Worm (Caenorhabditis elegans) whole organism, L4 larva: Measurements from ENCODE around the gene ccdc-47.

Experiments used
- F10B5.3 ChIP-seq: sonication (generic microtip); optimal IDR thresholded peaks from 2 replicates; lab custom pipeline; 2016; ENCODE audit warnings: mild to moderate bottlenecking, missing genetic modification characterization, missing compliant biosample characterization
- F37D6.2 ChIP-seq: sonication (generic microtip); optimal IDR thresholded peaks from 2 replicates; lab custom pipeline; 2016; ENCODE audit warnings: mild to moderate bottlenecking, missing genetic modification characterization, missing compliant biosample characterization
- R02D3.7 ChIP-seq: fragments of 150-350 bp; sonication (generic microtip); optimal IDR thresholded peaks from 3 replicates; lab custom pipeline; 2014; ENCODE audit warnings: missing biosample characterization, missing genetic modification characterization
- T20F7.1 ChIP-seq: fragments of 200-800 bp; sonication (Bioruptor generic); optimal IDR thresholded peaks from 2 replicates; lab custom pipeline; 2018; ENCODE audit warnings: mild to moderate bottlenecking, missing genetic modification characterization, missing compliant biosample characterization
- Y105C5A.15 ChIP-seq: fragments of 200-800 bp; sonication (Bioruptor generic); IDR thresholded peaks from 2 replicates; pipeline ENCODE4 v1.3.6; 2022; ENCODE audit warnings: missing genetic modification characterization, missing compliant biosample characterization
- Y48G9A.11 ChIP-seq: fragments of 200-800 bp; sonication (Bioruptor generic); IDR thresholded peaks from 2 replicates; pipeline ENCODE4 v1.3.6; 2022; ENCODE audit warnings: missing genetic modification reagents, missing genetic modification characterization, missing compliant biosample characterization
- Y5F2A.4 ChIP-seq: fragments of 200-800 bp; sonication (Bioruptor generic); optimal IDR thresholded peaks from 2 replicates; lab custom pipeline; 2018; ENCODE audit warnings: mild to moderate bottlenecking, missing genetic modification characterization, missing compliant biosample characterization
- Y75B8A.6 ChIP-seq: fragments of 200-800 bp; sonication (Bioruptor generic); IDR thresholded peaks from 2 replicates; pipeline ENCODE4 v1.3.6; 2022; ENCODE audit warnings: missing genetic modification reagents, missing genetic modification characterization, missing compliant biosample characterization
- ZK337.2 ChIP-seq: fragments of 200-800 bp; sonication (Bioruptor generic); IDR thresholded peaks from 2 replicates; pipeline ENCODE4 v1.3.6; 2022; ENCODE audit warnings: missing genetic modification reagents, missing genetic modification characterization, missing compliant biosample characterization
- aha-1 ChIP-seq: fragments of 150-350 bp; peaks from one replicate; lab custom pipeline; 2014; ENCODE audit warnings: missing biosample characterization, missing genetic modification characterization
- ama-1 ChIP-seq: fragments of 150-350 bp; optimal IDR thresholded peaks from 2 replicates; lab custom pipeline; 2014; ENCODE audit warnings: inconsistent platforms, mixed read lengths
- arid-1 ChIP-seq: fragments of 200-800 bp; sonication (Bioruptor generic); conservative IDR thresholded peaks from 2 replicates; pipeline ENCODE4 v1.3.6; 2022; ENCODE audit warnings: missing genetic modification reagents, missing genetic modification characterization, missing compliant biosample characterization
- ceh-62 ChIP-seq: sonication (generic microtip); optimal IDR thresholded peaks from 2 replicates; lab custom pipeline; 2017; ENCODE audit warnings: missing biosample characterization, missing genetic modification characterization
- ces-1 ChIP-seq: fragments of 150-350 bp; sonication (generic microtip); optimal IDR thresholded peaks from 4 replicates; lab custom pipeline; 2014; ENCODE audit warnings: missing biosample characterization, missing genetic modification reagents, missing genetic modification characterization
- cey-2 ChIP-seq: sonication (generic microtip); optimal IDR thresholded peaks from 3 replicates; lab custom pipeline; 2017; ENCODE audit warnings: missing genetic modification characterization, mild to moderate bottlenecking, missing compliant biosample characterization, antibody characterized with exemption, borderline replicate concordance; ENCODE audit not compliant: insufficient read depth
- daf-16 ChIP-seq, 3 experiments: sonication (generic microtip); optimal IDR thresholded peaks; 2 replicates each; lab custom pipeline; 2016 to 2017; ENCODE audit warnings: missing genetic modification characterization in 3 of 3, missing genetic modification reagents in 3 of 3, mild to moderate bottlenecking in 2 of 3, missing compliant biosample characterization in 2 of 3, missing biosample characterization in 1 of 3, moderate library complexity in 1 of 3
- dmd-6 ChIP-seq: fragments of 200-800 bp; sonication (Bioruptor generic); IDR thresholded peaks from 2 replicates; pipeline ENCODE4 v1.3.6; 2022; ENCODE audit warnings: missing genetic modification reagents, missing genetic modification characterization, missing compliant biosample characterization
- dmd-9 ChIP-seq: fragments of 200-800 bp; sonication (Bioruptor generic); IDR thresholded peaks from 2 replicates; pipeline ENCODE4 v1.3.6; 2022; ENCODE audit warnings: missing genetic modification reagents, missing genetic modification characterization, missing compliant biosample characterization
- dpl-1 ChIP-seq: fragments of 150-350 bp; optimal IDR thresholded peaks from 2 replicates; lab custom pipeline; 2014; ENCODE audit warnings: missing biosample characterization, missing genetic modification reagents, missing genetic modification characterization
- dve-1 ChIP-seq: sonication (generic microtip); optimal IDR thresholded peaks from 2 replicates; lab custom pipeline; 2017; ENCODE audit warnings: antibody characterized with exemption, mild to moderate bottlenecking, missing genetic modification characterization, missing compliant biosample characterization; ENCODE audit not compliant: insufficient read depth
- egl-27 ChIP-seq: sonication (generic microtip); optimal IDR thresholded peaks from 3 replicates; lab custom pipeline; 2017; ENCODE audit warnings: missing biosample characterization, missing genetic modification reagents, missing genetic modification characterization
- hif-1 ChIP-seq, 2 experiments: sonication (generic microtip); optimal IDR thresholded peaks; 2 replicates each; lab custom pipeline; 2016 to 2017; ENCODE audit warnings: missing compliant biosample characterization in 2 of 2, missing genetic modification characterization in 2 of 2, missing genetic modification reagents in 2 of 2, missing genotype in 2 of 2, mild to moderate bottlenecking in 1 of 2
- lim-7 ChIP-seq: fragments of 200-800 bp; sonication (Bioruptor generic); IDR thresholded peaks from 2 replicates; pipeline ENCODE4 v1.3.6; 2022; ENCODE audit warnings: missing genetic modification characterization, missing compliant biosample characterization
- lsy-2 ChIP-seq, 2 experiments: fragments of 150-350 bp in 1 of 2; sonication (generic microtip) in 1 of 2; optimal IDR thresholded peaks; 2 replicates each; lab custom pipeline; 2014 to 2017; ENCODE audit warnings: missing biosample characterization in 2 of 2, missing genetic modification characterization in 2 of 2
- mxl-2 ChIP-seq: fragments of 200-800 bp; sonication (Bioruptor generic); conservative IDR thresholded peaks from 2 replicates; pipeline ENCODE4 v1.3.6; 2022; ENCODE audit warnings: missing genetic modification reagents, missing genetic modification characterization, missing compliant biosample characterization
- mxl-3 ChIP-seq: fragments of 200-800 bp; sonication (Bioruptor generic); optimal IDR thresholded peaks from 2 replicates; lab custom pipeline; 2018; ENCODE audit warnings: mild to moderate bottlenecking, missing genetic modification characterization, missing compliant biosample characterization
- nhr-11 ChIP-seq: fragments of 150-350 bp; optimal IDR thresholded peaks from 2 replicates; lab custom pipeline; 2014; ENCODE audit warnings: missing biosample characterization, missing genetic modification characterization
- nhr-237 ChIP-seq: sonication (generic microtip); optimal IDR thresholded peaks from 2 replicates; lab custom pipeline; 2017; ENCODE audit warnings: missing biosample characterization, missing genetic modification characterization
- nhr-25 ChIP-seq: sonication (generic microtip); optimal IDR thresholded peaks from 2 replicates; lab custom pipeline; 2017; ENCODE audit warnings: missing genetic modification characterization, mild to moderate bottlenecking, missing compliant biosample characterization, antibody characterized with exemption, moderate library complexity, borderline replicate concordance; ENCODE audit not compliant: insufficient read depth
- nhr-28 ChIP-seq: fragments of 150-350 bp; optimal IDR thresholded peaks from 2 replicates; lab custom pipeline; 2014; ENCODE audit warnings: missing biosample characterization, missing genetic modification characterization
- nhr-48 ChIP-seq: sonication (generic microtip); optimal IDR thresholded peaks from 2 replicates; lab custom pipeline; 2016; ENCODE audit warnings: mild to moderate bottlenecking, missing genetic modification characterization, missing compliant biosample characterization
- saeg-2 ChIP-seq: fragments of 200-800 bp; sonication (Bioruptor generic); IDR thresholded peaks from 2 replicates; pipeline ENCODE4 v1.3.6; 2022; ENCODE audit warnings: missing genetic modification reagents, missing genetic modification characterization, missing compliant biosample characterization
- set-16 ChIP-seq: fragments of 200-800 bp; sonication (Bioruptor generic); IDR thresholded peaks from 2 replicates; pipeline ENCODE4 v1.3.6; 2022; ENCODE audit warnings: missing genetic modification reagents, missing genetic modification characterization, missing compliant biosample characterization
- spr-3 ChIP-seq: fragments of 200-800 bp; sonication (Bioruptor generic); optimal IDR thresholded peaks from 2 replicates; lab custom pipeline; 2018; ENCODE audit warnings: mild to moderate bottlenecking, missing genetic modification characterization, missing compliant biosample characterization
- unc-62 ChIP-seq, 3 experiments: fragments of 150-350 bp in 1 of 3; sonication (generic microtip); optimal IDR thresholded peaks in 2 of 3; peaks in 1 of 3; 1 replicate in 1 of 3; 2 replicates in 2 of 3; lab custom pipeline; 2014 to 2017; ENCODE audit warnings: missing biosample characterization in 3 of 3, missing genetic modification characterization in 3 of 3, missing genetic modification reagents in 3 of 3, missing genotype in 1 of 3
- zag-1 ChIP-seq: fragments of 150-350 bp; optimal IDR thresholded peaks from 2 replicates; lab custom pipeline; 2014; ENCODE audit warnings: missing biosample characterization, missing genetic modification characterization
- zfp-3 ChIP-seq: fragments of 200-800 bp; sonication (Bioruptor generic); conservative IDR thresholded peaks from 2 replicates; pipeline ENCODE4 v1.3.6; 2022; ENCODE audit warnings: missing genetic modification reagents, missing genetic modification characterization, missing compliant biosample characterization

Gene ccdc-47

ce11 chrIII:3915705-3916104 lies 1.1 kb upstream of the ccdc-47 start (continued):
- TF ChIP-seq mxl-2 (GFP tag; lab: Robert Waterston, UW) (no peak), daf-16 (GFP tag; optimal IDR thresholded peaks at IDR 0.05; lab: Kevin White, UChicago) (no peak), daf-16 (tag; optimal IDR thresholded peaks at IDR 0.05; lab: Kevin White, UChicago) (no peak), hif-1 (tag; optimal IDR thresholded peaks at IDR 0.05; lab: Kevin White, UChicago) (no peak), zag-1 (tag; lab: Kevin White, UChicago) (no peak), lim-7 (GFP tag; lab: Robert Waterston, UW) (no peak), nhr-48 (tag; lab: Kevin White, UChicago) (no peak)

DNA sequence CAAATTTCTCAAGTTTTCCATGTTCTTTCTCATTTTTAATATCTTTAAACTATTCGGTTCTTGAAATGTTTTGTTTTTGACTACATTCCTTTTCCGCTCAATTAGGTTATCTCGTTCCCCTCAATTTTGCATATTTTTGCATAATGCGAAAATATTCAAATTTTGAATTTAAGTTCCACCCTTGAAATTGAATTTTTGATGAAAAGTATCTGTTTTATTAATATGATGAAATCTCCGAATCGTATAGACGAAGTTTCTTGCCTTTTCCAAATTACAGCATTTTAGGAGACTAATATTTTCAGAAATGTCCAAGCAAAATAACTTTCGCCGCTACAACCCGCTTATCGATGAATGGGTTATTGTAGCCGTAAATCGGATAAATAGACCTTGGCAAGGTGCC lies 1.8 kb downstream of the ccdc-47 start, which contains the start of gene ZK1058.3:
Gene ZK1058.3, plus strand, starts transcription at position 301 of the 400 bp plus-strand sequence.
- TF ChIP-seq F10B5.3 (tag; lab: Kevin White, UChicago) (no peak), ceh-62 (tag; lab: Kevin White, UChicago) (no peak), unc-62 (GFP tag; optimal IDR thresholded peaks at IDR 0.05 in 1 of 2; lab: Kevin White, UChicago) (peak in 1 of 2 experiments; percentile 77), unc-62 (tag; optimal IDR thresholded peaks at IDR 0.05; lab: Kevin White, UChicago) (no peak), zfp-3 (GFP tag; lab: Robert Waterston, UW) (0 out of 2 replicates have a peak, but pooled peaks have one; percentile 37), R02D3.7 (no peak), ZK337.2 (GFP tag; lab: Robert Waterston, UW) (no peak), ama-1 (lab: Kevin White, UChicago) (no peak), arid-1 (GFP tag; lab: Robert Waterston, UW) (no peak), set-16 (GFP tag; lab: Robert Waterston, UW) (no peak), Y75B8A.6 (no peak), mxl-3 (GFP tag; lab: Kevin White, UChicago) (no peak), nhr-11 (no peak)
- TF ChIP-seq, all 104 proteins: peak for 2

ce11 chrIII:3921646-3922328 lies 5.0 kb downstream of the ccdc-47 start, which contains the start of the genes metl-6 and nit-1:
TSS of gene metl-6 (minus strand) at chrIII:3921711.
TSS of gene nit-1 (plus strand) at chrIII:3922207.
- no peak for TF ChIP-seq zfp-3 (GFP tag; lab: Robert Waterston, UW)
- TF ChIP-seq nhr-25 (tag; lab: Kevin White, UChicago) = no peak
- peak; percentile 82 for TF ChIP-seq T20F7.1 (GFP tag; lab: Kevin White, UChicago)
- TF ChIP-seq daf-16 (GFP tag; optimal IDR thresholded peaks at IDR 0.05; lab: Kevin White, UChicago) = no peak
- TF ChIP-seq daf-16 (tag; optimal IDR thresholded peaks at IDR 0.05; lab: Kevin White, UChicago) = peak; percentile 39
- no peak for TF ChIP-seq nhr-237
- TF ChIP-seq aha-1 (tag; lab: Kevin White, UChicago) = peak; percentile 97
- no peak for TF ChIP-seq nhr-48 (tag; lab: Kevin White, UChicago)
- peak; percentile 74 for TF ChIP-seq dpl-1 (GFP tag; lab: Kevin White, UChicago)
- TF ChIP-seq Y48G9A.11 = 0 out of 2 replicates have a peak, but pooled peaks have one; percentile 22
- no peak for TF ChIP-seq unc-62 (GFP tag; optimal IDR thresholded peaks at IDR 0.05 in 1 of 2; lab: Kevin White, UChicago)
- no peak for TF ChIP-seq unc-62 (tag; optimal IDR thresholded peaks at IDR 0.05; lab: Kevin White, UChicago)
- TF ChIP-seq Y105C5A.15 = no peak
- TF ChIP-seq F10B5.3 (tag; lab: Kevin White, UChicago) = no peak
- peak; percentile 13 for TF ChIP-seq dve-1 (tag; lab: Kevin White, UChicago)
- no peak for TF ChIP-seq spr-3 (GFP tag; lab: Kevin White, UChicago)
- TF ChIP-seq nhr-28 = peak; percentile 84
- TF ChIP-seq lsy-2 (tag; optimal IDR thresholded peaks at IDR 0.05; lab: Kevin White, UChicago) = no peak
- TF ChIP-seq saeg-2 (GFP tag; lab: Robert Waterston, UW) = no peak
- no peak for TF ChIP-seq egl-27 (tag; lab: Kevin White, UChicago)
- no peak for TF ChIP-seq dmd-9
- peak; percentile 68 to 95 for TF ChIP-seq hif-1 (tag; optimal IDR thresholded peaks at IDR 0.05; lab: Kevin White, UChicago)
- no peak for TF ChIP-seq ces-1 (GFP tag; lab: Kevin White, UChicago)
- TF ChIP-seq Y5F2A.4 = no peak
- no peak for TF ChIP-seq F37D6.2 (tag; lab: Kevin White, UChicago)
- TF ChIP-seq dmd-6 (GFP tag; lab: Robert Waterston, UW) = peak; percentile 21; the same call in 1 of the 2 replicates
- TF ChIP-seq cey-2 (tag; lab: Kevin White, UChicago) = no peak
- TF ChIP-seq, all 104 proteins: peak for 9
